Fruit fly (Drosophila melanogaster) whole organism, pupa: ENCODE data around the gene Rab9Fb.

ENCODE experiments used
- CG12605 ChIP-seq: fragments of 200-800 bp; sonication (Bioruptor generic); IDR thresholded peaks from 2 replicates; pipeline ENCODE4 v1.3.6; 2022; ENCODE audit warnings: missing biosample characterization, missing genetic modification characterization
- CG14655 ChIP-seq: fragments of 200-800 bp; sonication (Bioruptor generic); optimal IDR thresholded peaks from 3 replicates; lab custom pipeline; 2017; ENCODE audit warnings: mild to moderate bottlenecking, missing biosample characterization, missing genetic modification reagents, missing genetic modification characterization
- CG32121 ChIP-seq: fragments of 200-800 bp; sonication (Bioruptor generic); IDR thresholded peaks from 2 replicates; pipeline ENCODE4 v1.3.6; 2022; ENCODE audit warnings: missing biosample characterization, missing genetic modification characterization
- CG4496 ChIP-seq: fragments of 200-800 bp; sonication (Bioruptor generic); IDR thresholded peaks from 3 replicates; pipeline ENCODE4 v1.3.6; 2022; ENCODE audit warnings: missing biosample characterization, missing genetic modification characterization
- CG8301 ChIP-seq: fragments of 200-800 bp; sonication (Bioruptor generic); optimal IDR thresholded peaks from 2 replicates; lab custom pipeline; 2018; ENCODE audit warnings: missing biosample characterization, mild to moderate bottlenecking, missing genetic modification characterization
- D1 ChIP-seq: fragments of 200-800 bp; sonication (Bioruptor generic); optimal IDR thresholded peaks from 2 replicates; lab custom pipeline; 2018; ENCODE audit warnings: missing biosample characterization, mild to moderate bottlenecking, missing genetic modification characterization, moderate library complexity
- Ets98B ChIP-seq: fragments of 200-800 bp; sonication (Bioruptor generic); IDR thresholded peaks from 2 replicates; pipeline ENCODE4 v1.3.6; 2022; ENCODE audit warnings: missing biosample characterization, missing genetic modification characterization
- Pif1A ChIP-seq: fragments of 200-800 bp; sonication (Bioruptor generic); optimal IDR thresholded peaks from 3 replicates; lab custom pipeline; 2016; ENCODE audit warnings: missing biosample characterization, missing genetic modification characterization
- Pif1B ChIP-seq: fragments of 200-800 bp; sonication (Bioruptor generic); optimal IDR thresholded peaks from 3 replicates; lab custom pipeline; 2016; ENCODE audit warnings: missing biosample characterization, missing genetic modification characterization
- gl ChIP-seq: fragments of 200-800 bp; sonication (Bioruptor generic); optimal IDR thresholded peaks from 2 replicates; lab custom pipeline; 2018; ENCODE audit warnings: missing biosample characterization, mild to moderate bottlenecking, missing genetic modification characterization

dm6 chrX:10923711-10924281 lies 28.5 kb downstream of the Rab9Fb start, which contains the start of gene v:
- no peak for TF ChIP-seq Pif1B (GFP tag; lab: Kevin White, UChicago)
- no peak for TF ChIP-seq CG32121
- no peak for TF ChIP-seq CG14655
- no peak for TF ChIP-seq Pif1A (GFP tag; lab: Kevin White, UChicago)
- no peak for TF ChIP-seq CG8301 (tag; lab: Kevin White, UChicago)
- TF ChIP-seq Ets98B (GFP tag; lab: Robert Waterston, UW) = no peak
- no peak for TF ChIP-seq D1 (tag; lab: Kevin White, UChicago)
- TF ChIP-seq CG12605 (GFP tag; lab: Robert Waterston, UW) = no peak
- TF ChIP-seq gl (tag; lab: Kevin White, UChicago) = no peak
- TF ChIP-seq CG4496 (GFP tag; lab: Robert Waterston, UW) = no peak
